Fruit fly (Drosophila melanogaster): ENCODE results near the gene Ncoa6.

Gene Ncoa6

DNA sequence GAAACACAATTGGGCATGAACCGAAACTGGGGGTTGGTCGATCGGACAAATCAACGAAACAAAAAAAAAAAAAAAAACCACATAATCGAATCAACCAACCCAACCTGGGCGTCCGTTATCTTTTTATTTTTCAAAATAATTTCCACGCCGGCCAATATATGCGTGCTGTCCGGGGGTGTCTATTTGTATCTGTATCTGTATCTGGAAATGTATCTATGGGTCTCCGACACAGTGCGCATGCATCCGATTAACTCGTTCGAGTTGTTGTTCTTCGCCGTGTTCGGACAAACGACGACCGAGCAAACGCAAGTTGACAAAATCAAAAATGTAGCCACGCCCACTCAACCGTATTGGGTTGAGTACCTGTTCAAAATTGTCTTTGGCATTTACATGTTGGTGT is 35.9 kb upstream of the Ncoa6 start (continued):
- TF ChIP-seq kni (GFP tag; optimal IDR thresholded peaks at IDR 0.05): no peak
- no peak for TF ChIP-seq Six4 (GFP tag; optimal IDR thresholded peaks at IDR 0.05)
- TF ChIP-seq Poxn (GFP tag; IDR thresholded peaks at IDR 0.05): no peak
- TF ChIP-seq CG13287 (GFP tag; IDR thresholded peaks at IDR 0.05; ENCODE audit: partially characterized antibody): no peak
- TF ChIP-seq ewg (GFP tag; optimal IDR thresholded peaks at IDR 0.05): peak; percentile 42
- no peak for TF ChIP-seq Xrp1 (GFP tag; IDR thresholded peaks at IDR 0.05)
- TF ChIP-seq Ptx1 (GFP tag; IDR thresholded peaks at IDR 0.05): no peak
- no peak for TF ChIP-seq Dbx (GFP tag; IDR thresholded peaks at IDR 0.05)
- TF ChIP-seq CG2875 (GFP tag; optimal IDR thresholded peaks at IDR 0.05): no peak
- TF ChIP-seq CG32772 (GFP tag; IDR thresholded peaks at IDR 0.05): no peak
- TF ChIP-seq sr (GFP tag; IDR thresholded peaks at IDR 0.05): no peak
- TF ChIP-seq psq (GFP tag; optimal IDR thresholded peaks at IDR 0.05): no peak
- TF ChIP-seq row (GFP tag; IDR thresholded peaks at IDR 0.05): no peak
- TF ChIP-seq jigr1 (GFP tag; IDR thresholded peaks at IDR 0.05): no peak
- TF ChIP-seq lbe (GFP tag; optimal IDR thresholded peaks at IDR 0.05): no peak
- no peak for TF ChIP-seq CG4424 (GFP tag; optimal IDR thresholded peaks at IDR 0.05)
- no peak for TF ChIP-seq Dref (GFP tag; IDR thresholded peaks at IDR 0.05)
- TF ChIP-seq Side (GFP tag; optimal IDR thresholded peaks at IDR 0.05): no peak
- TF ChIP-seq Nf-YB (GFP tag; optimal IDR thresholded peaks at IDR 0.05): peak; percentile 90
- TF ChIP-seq unc-4 (GFP tag; IDR thresholded peaks at IDR 0.05; ENCODE audit: partially characterized antibody): no peak
- no peak for TF ChIP-seq inv (GFP tag; IDR thresholded peaks at IDR 0.05; ENCODE audit: partially characterized antibody)
- TF ChIP-seq Deaf1 (tag; optimal IDR thresholded peaks at IDR 0.05): peak; percentile 88
- no peak for TF ChIP-seq wdn (GFP tag; IDR thresholded peaks at IDR 0.05)
- no peak for TF ChIP-seq p53 (GFP tag; optimal IDR thresholded peaks at IDR 0.05)
- no peak for TF ChIP-seq Hr3 (GFP tag; optimal IDR thresholded peaks at IDR 0.05)
- TF ChIP-seq CG12155 (GFP tag; optimal IDR thresholded peaks at IDR 0.05): no peak
- 0 out of 2 replicates have a peak, but pooled peaks have one; percentile 14 for TF ChIP-seq vvl (GFP tag; IDR thresholded peaks at IDR 0.05)
- TF ChIP-seq TFAM (GFP tag; optimal IDR thresholded peaks at IDR 0.05): no peak
- TF ChIP-seq tap (tag; optimal IDR thresholded peaks at IDR 0.05): no peak
- TF ChIP-seq Dll (GFP tag; IDR thresholded peaks at IDR 0.05; ENCODE audit: partially characterized antibody): 0 out of 4 replicates have a peak, but pooled peaks have one; percentile 13
- TF ChIP-seq CG30403 (GFP tag; optimal IDR thresholded peaks at IDR 0.05): no peak
- TF ChIP-seq cg (GFP tag; optimal IDR thresholded peaks at IDR 0.05): peak; percentile 9
- no peak for TF ChIP-seq CG6254 (GFP tag; optimal IDR thresholded peaks at IDR 0.05)
- no peak for TF ChIP-seq CG30431 (GFP tag; optimal IDR thresholded peaks at IDR 0.05)
- TF ChIP-seq nerfin-2 (GFP tag; IDR thresholded peaks at IDR 0.05; ENCODE audit: partially characterized antibody): no peak
- TF ChIP-seq fu2 (GFP tag; optimal IDR thresholded peaks at IDR 0.05): no peak
- TF ChIP-seq Sox102F (GFP tag; optimal IDR thresholded peaks at IDR 0.05): no peak
- no peak for TF ChIP-seq CG15073 (GFP tag; optimal IDR thresholded peaks at IDR 0.05)
- TF ChIP-seq Gug (GFP tag; IDR thresholded peaks at IDR 0.05): no peak
- TF ChIP-seq onecut (GFP tag; IDR thresholded peaks at IDR 0.05): no peak
- no peak for TF ChIP-seq amos (GFP tag; IDR thresholded peaks at IDR 0.05; ENCODE audit: partially characterized antibody)
- TF ChIP-seq CG34422 (GFP tag; IDR thresholded peaks at IDR 0.05): no peak
- TF ChIP-seq cato (GFP tag; optimal IDR thresholded peaks at IDR 0.05; ENCODE audit: borderline replicate concordance): no peak
- TF ChIP-seq CG12744 (GFP tag; optimal IDR thresholded peaks at IDR 0.05): no peak
- no peak for TF ChIP-seq danr (GFP tag; IDR thresholded peaks at IDR 0.05)
- no peak for TF ChIP-seq run (tag; optimal IDR thresholded peaks at IDR 0.05)
- no peak for TF ChIP-seq CG18011 (GFP tag; optimal IDR thresholded peaks at IDR 0.05)
- no peak for TF ChIP-seq HLHmδ (GFP tag; optimal IDR thresholded peaks at IDR 0.05)
- no peak for TF ChIP-seq CG1603 (tag; optimal IDR thresholded peaks at IDR 0.05)
- TF ChIP-seq CG15479 (GFP tag; optimal IDR thresholded peaks at IDR 0.05): peak; percentile 15
- TF ChIP-seq CG6683 (GFP tag; optimal IDR thresholded peaks at IDR 0.05): no peak
- TF ChIP-seq CG6854 (GFP tag; optimal IDR thresholded peaks at IDR 0.05): no peak

Data from whole organism, embryonic.